Worm (Caenorhabditis elegans) whole organism, L1 larva: Measurements from ENCODE around the gene K06A9.3.

Source experiments
- C04F5.9 ChIP-seq: sonication (generic microtip); optimal IDR thresholded peaks from 2 replicates; lab custom pipeline; 2016; ENCODE audit warnings: missing genetic modification characterization, missing compliant biosample characterization
- C16A3.4 ChIP-seq: fragments of 150-350 bp; optimal IDR thresholded peaks from 2 replicates; lab custom pipeline; 2014; ENCODE audit warnings: missing biosample characterization, missing genetic modification characterization
- C34B4.2 ChIP-seq: sonication (generic microtip); optimal IDR thresholded peaks from 2 replicates; lab custom pipeline; 2017; ENCODE audit warnings: mild to moderate bottlenecking, missing genetic modification characterization, missing compliant biosample characterization
- F16B12.6 ChIP-seq: fragments of 150-350 bp; optimal IDR thresholded peaks from 2 replicates; lab custom pipeline; 2014; ENCODE audit warnings: missing biosample characterization, missing genetic modification characterization
- alr-1 ChIP-seq: fragments of 200-800 bp; sonication (Bioruptor generic); optimal IDR thresholded peaks from 2 replicates; lab custom pipeline; 2018; ENCODE audit warnings: borderline replicate concordance, mild to moderate bottlenecking, missing genetic modification characterization, missing compliant biosample characterization
- blmp-1 ChIP-seq: fragments of 150-350 bp; optimal IDR thresholded peaks from 2 replicates; lab custom pipeline; 2014; ENCODE audit warnings: missing biosample characterization, missing genetic modification characterization
- ceh-63 ChIP-seq: fragments of 200-800 bp; sonication (Bioruptor generic); optimal IDR thresholded peaks from 2 replicates; lab custom pipeline; 2018; ENCODE audit warnings: mild to moderate bottlenecking, missing genetic modification characterization, missing compliant biosample characterization
- ceh-82 ChIP-seq, 3 experiments: fragments of 150-350 bp in 1 of 3; sonication (generic microtip) in 2 of 3; optimal IDR thresholded peaks; 2 replicates each; lab custom pipeline; 2014 to 2017; ENCODE audit warnings: missing biosample characterization in 3 of 3, missing genetic modification characterization in 3 of 3
- ceh-90 ChIP-seq: sonication (generic microtip); optimal IDR thresholded peaks from 2 replicates; lab custom pipeline; 2016; ENCODE audit warnings: missing genetic modification characterization, missing compliant biosample characterization
- efl-1 ChIP-seq, 4 experiments: fragments of 150-350 bp; optimal IDR thresholded peaks in 3 of 4; peaks in 1 of 4; 1 replicate in 1 of 4; 2 replicates in 3 of 4; lab custom pipeline; 2014; ENCODE audit warnings: missing biosample characterization in 2 of 4, missing genetic modification characterization in 2 of 4, missing genetic modification reagents in 2 of 4
- efl-3 ChIP-seq: fragments of 200-800 bp; sonication (Bioruptor generic); optimal IDR thresholded peaks from 2 replicates; lab custom pipeline; 2018; ENCODE audit warnings: mild to moderate bottlenecking, missing genetic modification characterization, missing compliant biosample characterization
- egl-13 ChIP-seq: sonication (generic microtip); optimal IDR thresholded peaks from 2 replicates; lab custom pipeline; 2016; ENCODE audit warnings: missing genotype, missing genetic modification reagents, missing genetic modification characterization, missing compliant biosample characterization
- egl-27 ChIP-seq, 2 experiments: fragments of 150-350 bp in 1 of 2; sonication (generic microtip); optimal IDR thresholded peaks; 3 replicates each; lab custom pipeline; 2017 to 2018; ENCODE audit warnings: missing biosample characterization in 2 of 2, missing genetic modification characterization in 2 of 2, missing genetic modification reagents in 2 of 2
- elt-3 ChIP-seq, 6 experiments: fragments of 150-350 bp in 1 of 6; sonication (generic microtip); optimal IDR thresholded peaks; 2 replicates each; lab custom pipeline; 2017 to 2018; ENCODE audit warnings: missing biosample characterization in 6 of 6, missing genetic modification characterization in 6 of 6, inconsistent platforms in 1 of 6
- fkh-10 ChIP-seq: sonication (generic microtip); optimal IDR thresholded peaks from 2 replicates; lab custom pipeline; 2017; ENCODE audit warnings: missing biosample characterization, missing genetic modification reagents, missing genetic modification characterization
- fkh-8 ChIP-seq: sonication (generic microtip); optimal IDR thresholded peaks from 2 replicates; lab custom pipeline; 2016; ENCODE audit warnings: mild to moderate bottlenecking, missing genetic modification characterization, missing compliant biosample characterization
- hlh-4 ChIP-seq: sonication (generic microtip); optimal IDR thresholded peaks from 2 replicates; lab custom pipeline; 2016; ENCODE audit warnings: mild to moderate bottlenecking, missing genetic modification characterization, missing compliant biosample characterization
- lin-14 ChIP-seq: fragments of 200-800 bp; sonication (Bioruptor generic); optimal IDR thresholded peaks from 2 replicates; lab custom pipeline; 2018; ENCODE audit warnings: mild to moderate bottlenecking, missing genetic modification characterization, moderate library complexity, missing compliant biosample characterization
- lin-35 ChIP-seq, 2 experiments: fragments of 150-350 bp; optimal IDR thresholded peaks; 2 replicates each; lab custom pipeline; 2014; ENCODE audit warnings: missing biosample characterization in 2 of 2, missing genetic modification characterization in 2 of 2, missing genetic modification reagents in 2 of 2
- lsy-2 ChIP-seq, 2 experiments: fragments of 150-350 bp; optimal IDR thresholded peaks; 2 replicates each; lab custom pipeline; 2014; ENCODE audit warnings: missing biosample characterization in 2 of 2, missing genetic modification characterization in 2 of 2
- mab-9 ChIP-seq: fragments of 200-800 bp; sonication (Bioruptor generic); IDR thresholded peaks from 2 replicates; pipeline ENCODE4 v1.3.6; 2022; ENCODE audit warnings: missing genetic modification reagents, missing genetic modification characterization, missing compliant biosample characterization
- mdl-1 ChIP-seq, 2 experiments: fragments of 150-350 bp; optimal IDR thresholded peaks; 2 replicates each; lab custom pipeline; 2014 to 2017; ENCODE audit warnings: missing biosample characterization in 2 of 2, missing genetic modification characterization in 2 of 2, inconsistent platforms in 1 of 2
- mef-2 ChIP-seq: fragments of 150-350 bp; optimal IDR thresholded peaks from 2 replicates; lab custom pipeline; 2014; ENCODE audit warnings: missing biosample characterization, missing genetic modification characterization
- mep-1 ChIP-seq: fragments of 150-350 bp; optimal IDR thresholded peaks from 2 replicates; lab custom pipeline; 2014; ENCODE audit warnings: missing biosample characterization, missing genetic modification characterization
- nhr-12 ChIP-seq: sonication (generic microtip); optimal IDR thresholded peaks from 2 replicates; lab custom pipeline; 2017; ENCODE audit warnings: missing biosample characterization, missing genetic modification characterization
- nhr-19 ChIP-seq: fragments of 200-800 bp; sonication (Bioruptor generic); conservative IDR thresholded peaks from 2 replicates; pipeline ENCODE4 v1.3.6; 2022; ENCODE audit warnings: missing genetic modification characterization, missing compliant biosample characterization
- nhr-20 ChIP-seq: sonication (generic microtip); optimal IDR thresholded peaks from 2 replicates; lab custom pipeline; 2016; ENCODE audit warnings: mild to moderate bottlenecking, missing genetic modification characterization, missing compliant biosample characterization
- nhr-28 ChIP-seq: fragments of 150-350 bp; optimal IDR thresholded peaks from 2 replicates; lab custom pipeline; 2014; ENCODE audit warnings: missing biosample characterization, missing genetic modification characterization
- nhr-47 ChIP-seq: sonication (generic microtip); optimal IDR thresholded peaks from 2 replicates; lab custom pipeline; 2016; ENCODE audit warnings: mild to moderate bottlenecking, missing genetic modification characterization, moderate library complexity, missing compliant biosample characterization
- nhr-71 ChIP-seq: sonication (generic microtip); optimal IDR thresholded peaks from 2 replicates; lab custom pipeline; 2016; ENCODE audit warnings: mild to moderate bottlenecking, missing genetic modification characterization, moderate library complexity, missing compliant biosample characterization
- nhr-76 ChIP-seq: sonication (generic microtip); optimal IDR thresholded peaks from 2 replicates; lab custom pipeline; 2017; ENCODE audit warnings: missing biosample characterization, missing genetic modification characterization
- nhr-77 ChIP-seq: fragments of 150-350 bp; optimal IDR thresholded peaks from 2 replicates; lab custom pipeline; 2014; ENCODE audit warnings: missing biosample characterization, missing genetic modification characterization
- nhr-85 ChIP-seq: sonication (generic microtip); peaks from one replicate; lab custom pipeline; 2016; ENCODE audit warnings: missing genetic modification characterization, inconsistent platforms, missing compliant biosample characterization
- nhr-90 ChIP-seq: sonication (generic microtip); optimal IDR thresholded peaks from 2 replicates; lab custom pipeline; 2016; ENCODE audit warnings: mild to moderate bottlenecking, missing genetic modification characterization, missing compliant biosample characterization; ENCODE audit not compliant: poor library complexity
- pag-3 ChIP-seq: sonication (generic microtip); optimal IDR thresholded peaks from 2 replicates; lab custom pipeline; 2017; ENCODE audit warnings: missing genetic modification characterization, mild to moderate bottlenecking, missing compliant biosample characterization, antibody characterized with exemption, borderline replicate concordance; ENCODE audit not compliant: insufficient read depth
- rnt-1 ChIP-seq: sonication (generic microtip); optimal IDR thresholded peaks from 2 replicates; lab custom pipeline; 2016; ENCODE audit warnings: mild to moderate bottlenecking, missing genetic modification characterization, moderate library complexity, missing compliant biosample characterization
- skn-1 ChIP-seq: fragments of 150-350 bp; optimal IDR thresholded peaks from 2 replicates; lab custom pipeline; 2014; ENCODE audit warnings: missing biosample characterization, missing genetic modification characterization
- snu-23 ChIP-seq: sonication (generic microtip); optimal IDR thresholded peaks from 2 replicates; lab custom pipeline; 2016; ENCODE audit warnings: missing genetic modification characterization, missing compliant biosample characterization
- sox-4 ChIP-seq: sonication (generic microtip); optimal IDR thresholded peaks from 2 replicates; lab custom pipeline; 2016; ENCODE audit warnings: missing genetic modification characterization, missing compliant biosample characterization
- sup-37 ChIP-seq: fragments of 200-800 bp; sonication (Bioruptor generic); optimal IDR thresholded peaks from 2 replicates; lab custom pipeline; 2018; ENCODE audit warnings: mild to moderate bottlenecking, missing genetic modification characterization, missing compliant biosample characterization
- swsn-7 ChIP-seq: sonication (generic microtip); optimal IDR thresholded peaks from 2 replicates; lab custom pipeline; 2016; ENCODE audit warnings: missing genetic modification characterization, missing compliant biosample characterization
- tbx-2 ChIP-seq: sonication (generic microtip); optimal IDR thresholded peaks from 2 replicates; lab custom pipeline; 2016; ENCODE audit warnings: missing genetic modification characterization, missing compliant biosample characterization
- unc-86 ChIP-seq: sonication (generic microtip); optimal IDR thresholded peaks from 2 replicates; lab custom pipeline; 2016; ENCODE audit warnings: missing genetic modification characterization, missing compliant biosample characterization
- unc-98 ChIP-seq: fragments of 200-800 bp; sonication (Bioruptor generic); IDR thresholded peaks from 2 replicates; pipeline ENCODE4 v1.3.6; 2022; ENCODE audit warnings: missing genetic modification characterization, missing compliant biosample characterization
- zag-1 ChIP-seq: fragments of 150-350 bp; optimal IDR thresholded peaks from 2 replicates; lab custom pipeline; 2014; ENCODE audit warnings: missing biosample characterization, missing genetic modification characterization
- zip-4 ChIP-seq: fragments of 200-800 bp; sonication (Bioruptor generic); optimal IDR thresholded peaks from 2 replicates; lab custom pipeline; 2018; ENCODE audit warnings: mild to moderate bottlenecking, missing genetic modification characterization, moderate library complexity, missing compliant biosample characterization

Gene K06A9.3

ce11 chrX:1529013-1529412, 6.1 kb downstream of the K06A9.3 start (continued):
- TF ChIP-seq fkh-8 (tag; lab: Kevin White, UChicago) = no peak
- TF ChIP-seq C34B4.2 = no peak
- no peak for TF ChIP-seq nhr-90 (tag; lab: Kevin White, UChicago)
- no peak for TF ChIP-seq nhr-12
- TF ChIP-seq sup-37 (GFP tag; lab: Kevin White, UChicago) = no peak
- no peak for TF ChIP-seq lin-35 (GFP tag; optimal IDR thresholded peaks at IDR 0.05; lab: Kevin White, UChicago)
- no peak for TF ChIP-seq hlh-4
- no peak for TF ChIP-seq fkh-10 (GFP tag; lab: Kevin White, UChicago)
- TF ChIP-seq nhr-19 = 0 out of 2 replicates have a peak, but pooled peaks have one; percentile 25
- peak; percentile 81 for TF ChIP-seq lin-14 (GFP tag; lab: Kevin White, UChicago)
- TF ChIP-seq efl-3 (GFP tag; lab: Kevin White, UChicago) = no peak
- TF ChIP-seq unc-98 = no peak
- TF ChIP-seq ceh-63 = no peak
- TF ChIP-seq nhr-71 (tag; lab: Kevin White, UChicago) = peak; percentile 8
- TF ChIP-seq rnt-1 (tag; lab: Kevin White, UChicago) = peak; percentile 47
- no peak for TF ChIP-seq swsn-7
- peak; percentile 12 for TF ChIP-seq skn-1 (tag; lab: Kevin White, UChicago)
- TF ChIP-seq egl-27 (tag; optimal IDR thresholded peaks at IDR 0.05; lab: Kevin White, UChicago) = no peak
- TF ChIP-seq, all 84 proteins: peak for 6

ce11 chrX:1528107-1528506, 7.1 kb downstream of the K06A9.3 start:
- TF ChIP-seq zag-1 (no peak), lin-35 (GFP tag; optimal IDR thresholded peaks at IDR 0.05; lab: Kevin White, UChicago) (no peak), zip-4 (GFP tag; lab: Kevin White, UChicago) (peak; percentile 68), skn-1 (tag; lab: Kevin White, UChicago) (peak; percentile 42), ceh-63 (no peak), nhr-85 (no peak), alr-1 (tag; lab: Kevin White, UChicago) (no peak), fkh-10 (GFP tag; lab: Kevin White, UChicago) (no peak), nhr-77 (no peak), sox-4 (no peak), ceh-90 (tag; lab: Kevin White, UChicago) (no peak), lin-14 (GFP tag; lab: Kevin White, UChicago) (no peak), mef-2 (tag; lab: Kevin White, UChicago) (no peak)
- TF ChIP-seq, all 84 proteins: peak for 2

ce11 chrX:1527338-1527737, 7.8 kb downstream of the K06A9.3 start:
- TF ChIP-seq egl-13 (tag; lab: Kevin White, UChicago) (no peak), elt-3 (tag; optimal IDR thresholded peaks at IDR 0.05; lab: Kevin White, UChicago) (peak in 2 of 6 experiments; percentile 38 to 56), efl-1 (optimal IDR thresholded peaks at IDR 0.05; lab: Kevin White, UChicago) (no peak), efl-1 (GFP tag; optimal IDR thresholded peaks at IDR 0.05 in 1 of 2; lab: Kevin White, UChicago) (peak in 1 of 2 experiments; percentile 76), F16B12.6 (tag; lab: Kevin White, UChicago) (no peak), unc-86 (tag; lab: Kevin White, UChicago) (no peak), lsy-2 (tag; optimal IDR thresholded peaks at IDR 0.05; lab: Kevin White, UChicago) (peak in 1 of 2 experiments; percentile 35), ceh-90 (tag; lab: Kevin White, UChicago) (no peak), pag-3 (tag; lab: Kevin White, UChicago) (peak; percentile 10), snu-23 (peak; percentile 81), mab-9 (GFP tag; lab: Robert Waterston, UW) (0 out of 2 replicates have a peak, but pooled peaks have one; percentile 8), nhr-47 (tag; lab: Kevin White, UChicago) (peak; percentile 35), nhr-20 (peak; percentile 76), blmp-1 (tag; lab: Kevin White, UChicago) (peak; percentile 69), mep-1 (tag; lab: Kevin White, UChicago) (peak; percentile 70), nhr-76 (no peak), rnt-1 (tag; lab: Kevin White, UChicago) (peak; percentile 24), nhr-28 (tag; lab: Kevin White, UChicago) (no peak), alr-1 (tag; lab: Kevin White, UChicago) (no peak), nhr-90 (tag; lab: Kevin White, UChicago) (peak; percentile 53), lin-35 (GFP tag; optimal IDR thresholded peaks at IDR 0.05; lab: Kevin White, UChicago) (peak in 1 of 2 experiments; percentile 45), C16A3.4 (peak; percentile 16), ceh-63 (no peak), unc-98 (no peak), ceh-82 (tag; optimal IDR thresholded peaks at IDR 0.05; lab: Kevin White, UChicago) (peak in 1 of 3 experiments; percentile 10), C04F5.9 (no peak), skn-1 (tag; lab: Kevin White, UChicago) (peak; percentile 70), tbx-2 (tag; lab: Kevin White, UChicago) (no peak), nhr-85 (peak; percentile 91), lin-14 (GFP tag; lab: Kevin White, UChicago) (peak; percentile 76), nhr-71 (tag; lab: Kevin White, UChicago) (peak; percentile 54), mdl-1 (tag; optimal IDR thresholded peaks at IDR 0.05; lab: Kevin White, UChicago) (peak in 1 of 2 experiments; percentile 48)
